Worm (Caenorhabditis elegans) whole organism, L4/young adult: ENCODE measurements around the gene cest-2.2.

ENCODE experiments used
- dao-5 ChIP-seq: sonication (generic microtip); optimal IDR thresholded peaks from 2 replicates; lab custom pipeline; 2016; ENCODE audit warnings: missing genotype, missing genetic modification characterization, moderate library complexity, missing compliant biosample characterization
- him-1 ChIP-seq: sonication (generic microtip); optimal IDR thresholded peaks from 2 replicates; lab custom pipeline; 2016; ENCODE audit warnings: missing genotype, missing genetic modification reagents, missing genetic modification characterization, missing compliant biosample characterization

- TF ChIP-seq dao-5 (tag; lab: Kevin White, UChicago) (no peak), him-1 (tag; lab: Kevin White, UChicago) (no peak)
These were observed 2.5 kb upstream of the cest-2.2 start, which contains the start of gene ceh-74 for ce11 chrV:14177657-14178129.
